Fruit fly (Drosophila melanogaster) S2 (cell line): ENCODE data around the gene CG6659.

Source experiments
- CG8478 ChIP-seq: fragments of >200 bp; optimal IDR thresholded peaks from 2 replicates; lab custom pipeline; 2018
- CTCF ChIP-seq, 2 experiments: fragments of >200 bp; optimal IDR thresholded peaks; 2 replicates each; lab custom pipeline; 2018

DNA sequence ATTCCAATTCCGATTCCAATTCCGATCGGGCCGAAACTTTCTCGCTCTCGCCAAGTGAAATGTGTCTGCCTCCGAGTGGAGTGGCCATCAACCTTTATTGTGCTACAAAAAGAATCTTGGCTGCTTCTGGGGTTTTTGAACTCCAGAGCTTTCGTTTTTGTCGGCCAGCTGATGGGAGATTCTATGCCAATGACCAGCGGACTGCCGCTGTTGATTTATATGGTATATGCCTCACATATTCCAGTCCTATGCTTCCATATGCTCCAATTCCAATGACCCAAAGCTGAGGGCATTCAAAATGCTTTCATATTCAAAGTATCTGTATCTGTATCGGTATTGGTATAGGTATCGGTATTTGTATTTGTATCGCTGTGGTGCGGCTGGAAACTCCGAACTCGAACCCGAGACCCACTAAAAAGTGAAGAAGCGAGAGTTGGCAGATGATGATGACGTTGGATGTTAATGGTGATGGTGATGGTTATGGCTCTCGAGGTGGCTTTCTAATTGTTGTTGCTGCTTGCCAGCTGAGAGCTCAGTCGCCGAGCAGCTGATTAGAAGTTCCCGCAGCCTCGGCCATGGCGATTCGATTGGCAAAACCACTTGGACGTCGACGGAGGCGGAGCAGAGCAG lies 15.9 kb upstream of the CG6659 start:
- TF ChIP-seq CG8478 (lab: Kevin White, UChicago) (no peak), CTCF (optimal IDR thresholded peaks at IDR 0.05; lab: Kevin White, UChicago) (no peak)
